Fruit fly (Drosophila melanogaster): ENCODE results near the gene HGTX.

dm6 chr3L:14552925-14553239 is 46.5 kb downstream of the HGTX start:
- no peak for TF ChIP-seq pan (optimal IDR thresholded peaks at IDR 0.05)
- no peak for TF ChIP-seq CG8478 (optimal IDR thresholded peaks at IDR 0.05)
